Worm (Caenorhabditis elegans): ENCODE measurements around the gene F13A2.1.

F13A2.1 gene

DNA sequence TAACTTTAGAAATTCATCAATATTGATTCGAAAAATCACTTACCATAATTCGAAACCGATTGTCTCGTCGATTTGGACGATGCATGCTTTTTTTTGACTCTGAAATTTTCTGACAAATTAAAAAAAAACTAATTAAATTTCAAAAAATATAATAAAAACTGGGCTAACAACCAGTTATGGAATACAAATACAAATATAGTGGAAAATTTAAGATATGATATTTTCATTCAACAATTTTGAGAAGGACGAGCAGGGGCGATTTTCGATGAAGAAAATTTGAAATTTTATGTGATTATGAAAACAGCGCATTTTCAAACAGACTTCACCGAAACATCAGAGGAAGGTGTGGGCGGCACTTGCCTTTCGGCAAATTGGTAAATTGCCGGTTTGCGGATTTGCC is at the start of gene F13A2.1:
TSS of gene F13A2.1 (minus strand) at position 101 of the 400 bp plus-strand sequence.
- TF ChIP-seq W03F9.2 (tag; optimal IDR thresholded peaks at IDR 0.05) (no peak), him-1 (tag; optimal IDR thresholded peaks at IDR 0.05) (no peak), dao-5 (tag; optimal IDR thresholded peaks at IDR 0.05) (no peak)

DNA sequence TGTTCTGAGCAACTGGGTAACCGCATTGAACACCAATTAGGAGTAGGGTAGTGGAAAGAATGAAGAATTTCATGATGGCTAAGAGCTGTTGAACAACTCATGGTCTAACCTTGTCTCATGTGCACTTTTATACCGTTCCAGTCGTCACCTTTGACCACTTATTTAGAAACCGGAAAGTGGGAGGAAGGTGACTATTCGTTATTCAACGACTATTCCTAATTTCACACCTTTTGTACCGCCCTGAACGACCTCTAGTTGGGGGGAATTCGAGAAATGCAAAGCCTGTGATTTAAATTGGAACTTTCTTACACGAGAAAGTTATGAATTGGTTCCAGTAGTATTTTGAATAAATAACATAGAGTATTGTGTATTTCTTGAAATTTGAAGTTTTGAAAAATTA is 47.4 kb upstream of the F13A2.1 start, which contains the start of gene Y47D7A.12:
TSS of gene Y47D7A.12 (minus strand) at position 101 of the 400 bp plus-strand sequence.
- TF ChIP-seq W03F9.2 (tag; optimal IDR thresholded peaks at IDR 0.05) (no peak), him-1 (tag; optimal IDR thresholded peaks at IDR 0.05) (no peak), dao-5 (tag; optimal IDR thresholded peaks at IDR 0.05) (no peak)

- TF ChIP-seq W03F9.2 (tag; optimal IDR thresholded peaks at IDR 0.05): no peak
- TF ChIP-seq him-1 (tag; optimal IDR thresholded peaks at IDR 0.05): no peak
- no peak for TF ChIP-seq dao-5 (tag; optimal IDR thresholded peaks at IDR 0.05)
Measured at ce11 chrV:4428202-4428601, 46.0 kb upstream of the F13A2.1 start, which contains the start of gene Y47D7A.11. Gene Y47D7A.11 (minus strand): TSS chrV:4428302.

DNA sequence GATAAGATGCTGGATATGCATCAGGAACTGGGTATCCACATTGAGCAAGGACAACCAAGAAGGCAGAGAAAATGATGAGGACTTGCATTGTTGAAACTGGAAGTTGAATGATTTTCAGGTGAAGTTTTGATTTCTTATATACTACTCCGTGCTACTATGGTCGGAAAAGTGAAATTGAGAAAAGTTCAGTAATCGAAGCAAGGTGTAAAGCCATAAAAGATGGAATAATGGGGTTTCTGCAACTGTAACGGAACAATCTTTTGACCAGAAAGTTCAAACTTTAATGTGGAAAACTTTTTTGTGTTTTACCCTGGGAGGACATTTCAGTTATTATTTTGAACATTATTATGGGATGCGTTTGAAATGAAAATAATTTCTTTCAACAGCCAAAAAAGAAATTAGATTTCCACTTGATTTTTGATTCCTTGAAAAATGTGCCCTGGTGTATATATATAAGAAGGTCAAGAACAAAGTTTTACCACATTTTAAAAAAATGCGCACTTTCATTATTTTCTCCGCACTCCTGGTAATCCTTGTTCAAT is 41.7 kb upstream of the F13A2.1 start, which contains the start of the genes Y47D7A.9 and Y47D7A.19:
TSS of gene Y47D7A.9 (minus strand) at position 101 of the 542 bp plus-strand sequence.
TSS of gene Y47D7A.19 (plus strand) at position 492 of the 542 bp plus-strand sequence.
- TF ChIP-seq him-1 (tag; optimal IDR thresholded peaks at IDR 0.05) (no peak), dao-5 (tag; optimal IDR thresholded peaks at IDR 0.05) (no peak), W03F9.2 (tag; optimal IDR thresholded peaks at IDR 0.05) (no peak)

DNA sequence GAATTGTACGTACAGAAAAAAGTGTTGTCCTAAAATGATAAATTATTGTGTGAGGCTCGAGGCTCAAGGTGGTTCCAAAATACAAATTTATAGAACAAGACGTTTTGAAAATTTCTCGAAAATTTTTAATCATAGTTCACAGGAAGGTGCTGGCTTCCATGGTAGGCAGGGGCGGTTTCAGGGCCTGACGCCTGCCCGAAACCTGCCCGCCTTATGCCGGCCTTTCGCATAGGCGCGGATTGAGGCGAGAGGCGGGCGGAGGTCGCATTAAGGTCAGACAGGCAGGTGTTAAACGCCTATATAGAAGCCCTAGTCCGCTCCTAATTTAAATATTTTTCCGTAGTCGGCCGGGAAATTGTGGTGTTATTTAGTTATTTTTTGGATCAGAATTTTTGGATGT is 40.9 kb upstream of the F13A2.1 start:
- TF ChIP-seq him-1 (tag; optimal IDR thresholded peaks at IDR 0.05) (no peak), dao-5 (tag; optimal IDR thresholded peaks at IDR 0.05) (no peak), W03F9.2 (tag; optimal IDR thresholded peaks at IDR 0.05) (no peak)

ce11 chrV:4422127-4422526 is 39.9 kb upstream of the F13A2.1 start, which contains the start of gene skr-7:
Gene skr-7 (plus strand): TSS chrV:4422427.
- no peak for TF ChIP-seq him-1 (tag; optimal IDR thresholded peaks at IDR 0.05)
- no peak for TF ChIP-seq dao-5 (tag; optimal IDR thresholded peaks at IDR 0.05)
- no peak for TF ChIP-seq W03F9.2 (tag; optimal IDR thresholded peaks at IDR 0.05)

DNA sequence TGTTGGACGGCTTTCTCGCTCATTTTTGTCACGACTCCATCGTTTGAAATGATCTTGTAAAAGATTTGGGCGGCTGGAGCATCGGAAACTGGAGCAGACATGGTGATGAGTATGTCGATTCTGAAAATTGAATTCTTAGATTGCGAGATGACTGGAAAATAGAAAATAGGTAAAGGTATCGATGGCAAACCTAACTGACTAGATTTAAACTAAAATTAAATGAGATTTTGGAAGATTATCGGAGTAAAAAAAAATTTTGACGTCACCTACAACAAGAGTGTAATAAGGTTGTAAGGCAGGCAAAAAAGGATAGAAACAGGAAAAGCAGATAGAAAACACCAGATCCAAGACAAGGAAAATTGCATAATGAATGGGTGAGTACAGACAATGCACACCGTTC is 39.3 kb upstream of the F13A2.1 start, which contains the start of gene skr-14:
TSS of gene skr-14 (minus strand) at position 101 of the 400 bp plus-strand sequence.
- TF ChIP-seq W03F9.2 (tag; optimal IDR thresholded peaks at IDR 0.05) (no peak), dao-5 (tag; optimal IDR thresholded peaks at IDR 0.05) (no peak)

- TF ChIP-seq W03F9.2 (tag; optimal IDR thresholded peaks at IDR 0.05): no peak
Measured at ce11 chrV:4419767-4420322, 37.6 kb upstream of the F13A2.1 start, which contains the start of the genes Y47D7A.7 and Y47D7A.2. Gene Y47D7A.7 (minus strand): TSS chrV:4419867. Gene Y47D7A.2 (plus strand): TSS chrV:4420272.

ce11 chrV:4418116-4418515 is 35.9 kb upstream of the F13A2.1 start, which contains the start of gene Y47D7A.6:
Gene Y47D7A.6 (minus strand): TSS chrV:4418216.
- TF ChIP-seq W03F9.2 (tag; optimal IDR thresholded peaks at IDR 0.05) (no peak), dao-5 (tag; optimal IDR thresholded peaks at IDR 0.05) (no peak), him-1 (tag; optimal IDR thresholded peaks at IDR 0.05) (no peak)

DNA sequence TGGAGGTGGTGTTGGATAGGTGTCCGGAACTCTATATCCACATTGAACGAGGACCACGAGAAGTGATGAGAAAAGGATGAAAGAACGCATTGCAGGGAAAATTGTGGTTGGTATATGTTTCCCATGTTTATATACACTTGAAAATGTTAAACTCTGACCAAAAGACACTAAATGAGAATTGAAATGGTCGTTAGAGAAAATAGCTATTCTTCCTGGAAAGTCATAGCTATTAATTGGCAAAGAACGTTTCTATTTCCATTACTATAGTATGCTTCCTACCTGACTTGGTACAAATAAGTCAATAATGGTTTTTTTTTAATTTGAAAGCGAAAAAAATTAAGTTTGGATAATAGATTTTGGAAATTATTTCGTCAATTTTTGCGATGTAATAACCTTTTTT is 34.5 kb upstream of the F13A2.1 start, which contains the start of gene Y47D7A.18:
TSS of gene Y47D7A.18 (minus strand) at position 101 of the 400 bp plus-strand sequence.
- TF ChIP-seq him-1 (tag; optimal IDR thresholded peaks at IDR 0.05): no peak
- no peak for TF ChIP-seq W03F9.2 (tag; optimal IDR thresholded peaks at IDR 0.05)
- TF ChIP-seq dao-5 (tag; optimal IDR thresholded peaks at IDR 0.05): no peak

DNA sequence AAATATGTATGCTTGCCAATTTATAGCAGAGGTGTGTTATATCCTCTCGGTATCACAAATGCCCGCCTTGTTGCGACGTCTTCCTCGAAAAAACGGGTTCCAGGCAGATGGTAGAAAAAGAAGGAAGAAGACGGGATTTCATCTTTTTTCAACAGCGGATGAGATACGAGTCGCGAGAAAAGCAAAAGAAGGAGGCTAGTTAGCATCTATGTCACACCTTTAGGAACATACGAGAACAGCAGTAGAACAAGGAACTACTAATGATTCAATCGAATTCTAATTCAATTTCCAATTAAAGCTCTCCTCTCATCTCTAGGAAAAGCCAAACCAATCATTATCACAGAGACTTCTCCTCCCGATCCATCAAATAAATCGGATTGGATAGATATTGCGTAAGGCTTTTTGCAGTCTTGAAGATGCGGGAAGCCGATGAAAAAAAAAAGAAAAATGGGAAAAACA is 32.4 kb upstream of the F13A2.1 start, which contains the start of gene grl-5:
TSS of gene grl-5 (minus strand) at position 51 of the 459 bp plus-strand sequence.
- no peak for TF ChIP-seq dao-5 (tag; optimal IDR thresholded peaks at IDR 0.05)
- no peak for TF ChIP-seq him-1 (tag; optimal IDR thresholded peaks at IDR 0.05)
- TF ChIP-seq W03F9.2 (tag; optimal IDR thresholded peaks at IDR 0.05): no peak

DNA sequence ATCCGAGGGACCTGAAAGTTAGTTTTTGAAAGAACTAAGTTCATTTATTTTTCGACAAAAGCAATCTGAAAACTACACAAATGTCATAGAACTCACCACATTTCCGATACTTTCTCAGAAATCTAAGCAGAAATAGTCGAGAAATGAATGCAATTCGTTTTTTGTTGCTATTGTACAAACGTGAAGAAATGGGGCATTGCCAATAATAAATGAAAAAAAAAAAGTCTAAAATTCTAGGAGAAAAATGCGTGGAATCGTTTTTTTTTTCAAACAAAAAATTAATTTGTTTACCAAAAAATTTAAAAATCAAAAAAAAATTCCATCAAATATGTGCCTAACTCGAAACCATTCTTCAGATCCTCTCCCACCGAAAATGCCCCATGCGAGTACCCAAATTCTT is 29.5 kb upstream of the F13A2.1 start, which contains the start of gene Y47D7A.17:
TSS of gene Y47D7A.17 (minus strand) at position 101 of the 400 bp plus-strand sequence.
- TF ChIP-seq dao-5 (tag; optimal IDR thresholded peaks at IDR 0.05) (no peak), him-1 (tag; optimal IDR thresholded peaks at IDR 0.05) (no peak), W03F9.2 (tag; optimal IDR thresholded peaks at IDR 0.05) (no peak)

DNA sequence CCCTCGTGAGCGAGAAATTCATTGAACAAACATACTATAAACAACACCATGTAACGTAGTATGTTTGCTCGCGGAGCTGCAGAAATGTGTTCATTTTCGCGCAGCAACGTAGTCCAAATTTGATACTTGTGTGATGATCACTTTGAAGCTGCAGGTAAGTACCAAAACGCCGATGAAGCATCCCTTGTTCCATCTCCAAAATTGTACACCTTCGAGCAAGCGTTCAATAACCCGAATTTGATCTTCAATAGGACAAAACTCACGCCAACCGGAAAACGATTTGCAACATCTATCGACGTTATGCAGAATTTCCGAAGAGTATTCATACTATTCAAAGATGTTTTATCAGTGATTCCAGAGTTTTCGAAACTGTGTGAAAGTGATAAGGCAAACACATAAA is 28.4 kb upstream of the F13A2.1 start, which contains the start of gene Y47D7A.3:
TSS of gene Y47D7A.3 (plus strand) at position 301 of the 400 bp plus-strand sequence.
- TF ChIP-seq dao-5 (tag; optimal IDR thresholded peaks at IDR 0.05): no peak
- TF ChIP-seq W03F9.2 (tag; optimal IDR thresholded peaks at IDR 0.05): no peak
- no peak for TF ChIP-seq him-1 (tag; optimal IDR thresholded peaks at IDR 0.05)

ce11 chrV:4407519-4407918 is 25.3 kb upstream of the F13A2.1 start, which contains the start of gene nhr-118:
Gene nhr-118 (plus strand): TSS chrV:4407819.
- no peak for TF ChIP-seq dao-5 (tag; optimal IDR thresholded peaks at IDR 0.05)
- TF ChIP-seq him-1 (tag; optimal IDR thresholded peaks at IDR 0.05): no peak
- no peak for TF ChIP-seq W03F9.2 (tag; optimal IDR thresholded peaks at IDR 0.05)
